Fruit fly (Drosophila melanogaster) whole organism, prepupa: Measurements from ENCODE around the gene CG4951.

Experiments used
- Blimp-1 ChIP-seq: fragments of 200-800 bp; sonication (Bioruptor generic); optimal IDR thresholded peaks from 3 replicates; lab custom pipeline; 2017; ENCODE audit warnings: missing biosample characterization, missing genetic modification characterization, mild to moderate bottlenecking, moderate library complexity, missing genetic modification reagents
- CG10631 ChIP-seq: fragments of 200-800 bp; sonication (Bioruptor generic); optimal IDR thresholded peaks from 2 replicates; lab custom pipeline; 2016; ENCODE audit warnings: missing biosample characterization, missing genetic modification characterization
- CG10669 ChIP-seq: fragments of 200-800 bp; sonication (Bioruptor generic); optimal IDR thresholded peaks from 3 replicates; lab custom pipeline; 2018; ENCODE audit warnings: missing biosample characterization, mild to moderate bottlenecking, missing genetic modification characterization, moderate library complexity
- CG11294 ChIP-seq: fragments of 200-800 bp; sonication (Bioruptor generic); IDR thresholded peaks from 2 replicates; pipeline ENCODE4 v1.3.6; 2022; ENCODE audit warnings: missing biosample characterization, missing genetic modification characterization
- CG11762 ChIP-seq: fragments of 200-800 bp; sonication (Bioruptor generic); optimal IDR thresholded peaks from 3 replicates; lab custom pipeline; 2016; ENCODE audit warnings: missing biosample characterization, missing genetic modification characterization; ENCODE audit not compliant: insufficient read depth
- CG11902 ChIP-seq: fragments of 200-800 bp; sonication (Bioruptor generic); optimal IDR thresholded peaks from 3 replicates; lab custom pipeline; 2016; ENCODE audit warnings: missing biosample characterization, missing genetic modification characterization
- CG15336 ChIP-seq: fragments of 200-800 bp; sonication (Bioruptor generic); IDR thresholded peaks from 2 replicates; pipeline ENCODE4 v1.3.6; 2022; ENCODE audit warnings: missing biosample characterization, missing genetic modification characterization
- CG16779 ChIP-seq: fragments of 200-800 bp; sonication (Bioruptor generic); optimal IDR thresholded peaks from 3 replicates; lab custom pipeline; 2017; ENCODE audit warnings: missing biosample characterization, mild to moderate bottlenecking, missing genetic modification characterization
- CG3032 ChIP-seq: fragments of 200-800 bp; optimal IDR thresholded peaks from 2 replicates; lab custom pipeline; 2019; ENCODE audit warnings: missing biosample characterization, mild to moderate bottlenecking, missing genetic modification characterization, moderate library complexity
- CG31627 ChIP-seq: fragments of 200-800 bp; sonication (Bioruptor generic); optimal IDR thresholded peaks from 3 replicates; lab custom pipeline; 2016; ENCODE audit warnings: missing biosample characterization, missing genetic modification characterization
- CG32006 ChIP-seq: fragments of 200-800 bp; sonication (Bioruptor generic); optimal IDR thresholded peaks from 3 replicates; lab custom pipeline; 2017; ENCODE audit warnings: missing biosample characterization, mild to moderate bottlenecking, missing genetic modification characterization
- CG34406 ChIP-seq: fragments of 200-800 bp; sonication (Bioruptor generic); optimal IDR thresholded peaks from 3 replicates; lab custom pipeline; 2016; ENCODE audit warnings: missing biosample characterization, missing genetic modification characterization
- CG6276 ChIP-seq: fragments of 200-800 bp; sonication (Bioruptor generic); optimal IDR thresholded peaks from 2 replicates; lab custom pipeline; 2017; ENCODE audit warnings: missing biosample characterization, mild to moderate bottlenecking, missing genetic modification characterization
- CG6792 ChIP-seq: fragments of 200-800 bp; sonication (Bioruptor generic); optimal IDR thresholded peaks from 3 replicates; lab custom pipeline; 2016; ENCODE audit warnings: missing biosample characterization, missing genetic modification characterization
- CG6808 ChIP-seq: fragments of 200-800 bp; sonication (Bioruptor generic); optimal IDR thresholded peaks from 3 replicates; lab custom pipeline; 2017; ENCODE audit warnings: missing biosample characterization, missing genetic modification characterization, mild to moderate bottlenecking, moderate library complexity, missing genetic modification reagents
- CG6854 ChIP-seq: fragments of 200-800 bp; sonication (Bioruptor generic); optimal IDR thresholded peaks from 2 replicates; lab custom pipeline; 2017; ENCODE audit warnings: missing biosample characterization, mild to moderate bottlenecking, missing genetic modification characterization
- CG7368 ChIP-seq: fragments of 200-800 bp; sonication (Bioruptor generic); optimal IDR thresholded peaks from 3 replicates; lab custom pipeline; 2016; ENCODE audit warnings: missing biosample characterization, missing genetic modification characterization
- CG8119 ChIP-seq: fragments of 200-800 bp; sonication (Bioruptor generic); IDR thresholded peaks from 3 replicates; pipeline ENCODE4 v1.3.6; 2022; ENCODE audit warnings: missing biosample characterization, missing genetic modification characterization
- CG8632 ChIP-seq: fragments of 200-800 bp; sonication (Bioruptor generic); optimal IDR thresholded peaks from 3 replicates; lab custom pipeline; 2016; ENCODE audit warnings: missing biosample characterization, missing genetic modification characterization
- CG9139 ChIP-seq: fragments of 200-800 bp; sonication (Bioruptor generic); optimal IDR thresholded peaks from 3 replicates; lab custom pipeline; 2017; ENCODE audit warnings: missing biosample characterization, mild to moderate bottlenecking, missing genetic modification characterization
- Eip75B ChIP-seq: fragments of 200-800 bp; sonication (Bioruptor generic); optimal IDR thresholded peaks from 3 replicates; lab custom pipeline; 2016; ENCODE audit warnings: missing biosample characterization, missing genetic modification characterization
- Eip78C ChIP-seq: fragments of 200-800 bp; sonication (Bioruptor generic); peaks from one replicate; lab custom pipeline; 2016; ENCODE audit warnings: missing biosample characterization, missing genetic modification characterization
- Eip93F ChIP-seq: fragments of 200-800 bp; sonication (Bioruptor generic); optimal IDR thresholded peaks from 2 replicates; lab custom pipeline; 2016; ENCODE audit warnings: missing biosample characterization, mild to moderate bottlenecking, missing genetic modification characterization
- Ets96B ChIP-seq: fragments of 200-800 bp; optimal IDR thresholded peaks from 2 replicates; lab custom pipeline; 2019; ENCODE audit warnings: missing biosample characterization, mild to moderate bottlenecking, missing genetic modification characterization, moderate library complexity
- Gug ChIP-seq: fragments of 200-800 bp; sonication (Bioruptor generic); IDR thresholded peaks from 2 replicates; pipeline ENCODE4 v1.3.6; 2022; ENCODE audit warnings: missing biosample characterization, missing genetic modification characterization
- Hr38 ChIP-seq: sonication (Bioruptor generic); optimal IDR thresholded peaks from 2 replicates; lab custom pipeline; 2016; ENCODE audit warnings: missing biosample characterization, missing genetic modification characterization
- Hr39 ChIP-seq: fragments of 200-800 bp; sonication (Bioruptor generic); optimal IDR thresholded peaks from 2 replicates; lab custom pipeline; 2016; ENCODE audit warnings: missing biosample characterization, missing genetic modification characterization
- Hr4 ChIP-seq: fragments of 200-800 bp; sonication (Bioruptor generic); optimal IDR thresholded peaks from 3 replicates; lab custom pipeline; 2016; ENCODE audit warnings: missing biosample characterization, missing genetic modification characterization
- Lpt ChIP-seq: fragments of 200-800 bp; sonication (Bioruptor generic); optimal IDR thresholded peaks from 3 replicates; lab custom pipeline; 2016; ENCODE audit warnings: missing biosample characterization, missing genetic modification characterization
- OdsH ChIP-seq: fragments of 200-800 bp; sonication (Bioruptor generic); optimal IDR thresholded peaks from 3 replicates; lab custom pipeline; 2016; ENCODE audit warnings: missing biosample characterization, missing genetic modification characterization
- Smox ChIP-seq: fragments of 200-800 bp; sonication (Bioruptor generic); optimal IDR thresholded peaks from 3 replicates; lab custom pipeline; 2016; ENCODE audit warnings: missing biosample characterization, missing genetic modification characterization
- Sox102F ChIP-seq: fragments of 200-800 bp; sonication (Bioruptor generic); optimal IDR thresholded peaks from 2 replicates; lab custom pipeline; 2016; ENCODE audit warnings: missing biosample characterization, mild to moderate bottlenecking, missing genetic modification characterization
- Sox14 ChIP-seq: fragments of 200-800 bp; sonication (Bioruptor generic); optimal IDR thresholded peaks from 3 replicates; lab custom pipeline; 2016; ENCODE audit warnings: missing biosample characterization, missing genetic modification characterization
- achi ChIP-seq: fragments of 200-800 bp; sonication (Bioruptor generic); optimal IDR thresholded peaks from 3 replicates; lab custom pipeline; 2016; ENCODE audit warnings: missing biosample characterization, missing genetic modification characterization
- acj6 ChIP-seq: fragments of 200-800 bp; sonication (Bioruptor generic); optimal IDR thresholded peaks from 3 replicates; lab custom pipeline; 2016; ENCODE audit warnings: missing biosample characterization, missing genetic modification characterization
- dac ChIP-seq: fragments of 200-800 bp; sonication (Bioruptor generic); optimal IDR thresholded peaks from 2 replicates; lab custom pipeline; 2017; ENCODE audit warnings: missing biosample characterization, mild to moderate bottlenecking, missing genetic modification characterization
- dsx ChIP-seq: fragments of 200-800 bp; optimal IDR thresholded peaks from 3 replicates; lab custom pipeline; 2019; ENCODE audit warnings: missing biosample characterization, mild to moderate bottlenecking, missing genetic modification characterization, moderate library complexity; ENCODE audit not compliant: poor library complexity, severe bottlenecking
- esn ChIP-seq: fragments of 200-800 bp; sonication (Bioruptor generic); optimal IDR thresholded peaks from 2 replicates; lab custom pipeline; 2016; ENCODE audit warnings: missing biosample characterization, mild to moderate bottlenecking, missing genetic modification characterization, moderate library complexity
- fd85E ChIP-seq: fragments of 200-800 bp; sonication (Bioruptor generic); optimal IDR thresholded peaks from 3 replicates; lab custom pipeline; 2016; ENCODE audit warnings: missing biosample characterization, missing genetic modification characterization
- fkh ChIP-seq: fragments of 200-800 bp; sonication (Bioruptor generic); optimal IDR thresholded peaks from 3 replicates; lab custom pipeline; 2017; ENCODE audit warnings: missing biosample characterization, mild to moderate bottlenecking, missing genetic modification characterization, moderate library complexity
- lz ChIP-seq: fragments of 200-800 bp; sonication (Bioruptor generic); optimal IDR thresholded peaks from 3 replicates; lab custom pipeline; 2016; ENCODE audit warnings: missing biosample characterization, missing genetic modification characterization
- net ChIP-seq: fragments of 200-800 bp; sonication (Bioruptor generic); optimal IDR thresholded peaks from 3 replicates; lab custom pipeline; 2016; ENCODE audit warnings: missing biosample characterization, missing genetic modification characterization
- pdm3 ChIP-seq: fragments of 200-800 bp; sonication (Bioruptor generic); optimal IDR thresholded peaks from 3 replicates; lab custom pipeline; 2016; ENCODE audit warnings: missing biosample characterization, missing genetic modification characterization
- salr ChIP-seq, 2 experiments: fragments of 200-800 bp; sonication (Bioruptor generic); optimal IDR thresholded peaks; 3 replicates each; lab custom pipeline; 2016 to 2018; ENCODE audit warnings: missing biosample characterization in 2 of 2, missing genetic modification characterization in 2 of 2, mild to moderate bottlenecking in 1 of 2
- ss ChIP-seq, 2 experiments: fragments of 200-800 bp; sonication (Bioruptor generic); optimal IDR thresholded peaks; 2 replicates in 1 of 2; 3 replicates in 1 of 2; lab custom pipeline; 2017 to 2018; ENCODE audit warnings: mild to moderate bottlenecking in 2 of 2, missing biosample characterization in 2 of 2, missing genetic modification characterization in 2 of 2, moderate library complexity in 1 of 2
- vri ChIP-seq: fragments of 200-800 bp; sonication (Bioruptor generic); optimal IDR thresholded peaks from 3 replicates; lab custom pipeline; 2016; ENCODE audit warnings: missing biosample characterization, mild to moderate bottlenecking, missing genetic modification characterization

Gene CG4951

dm6 chr3R:27925000-27925970, 28.6 kb downstream of the CG4951 start, which contains the start of gene mino (continued):
- peak; percentile 42 to 68 for TF ChIP-seq ss (GFP tag; optimal IDR thresholded peaks at IDR 0.05; lab: Kevin White, UChicago)
- TF ChIP-seq Ets96B: no peak
- TF ChIP-seq Blimp-1: no peak
- peak; percentile 50 for TF ChIP-seq vri (GFP tag; lab: Kevin White, UChicago)
- TF ChIP-seq CG6276: no peak
- TF ChIP-seq CG8632 (GFP tag; lab: Kevin White, UChicago): no peak
- TF ChIP-seq CG11762 (GFP tag; lab: Kevin White, UChicago): no peak

- TF ChIP-seq pdm3 (GFP tag; lab: Kevin White, UChicago) (peak; percentile 74), lz (GFP tag; lab: Kevin White, UChicago) (peak; percentile 80), Sox102F (GFP tag; lab: Kevin White, UChicago) (peak; percentile 82), fd85E (GFP tag; lab: Kevin White, UChicago) (peak; percentile 53), CG6276 (peak; percentile 13), Hr39 (GFP tag; lab: Kevin White, UChicago) (peak; percentile 67), CG6854 (peak; percentile 89), CG3032 (peak; percentile 31), CG34406 (GFP tag; lab: Kevin White, UChicago) (peak; percentile 78), CG16779 (peak; percentile 50), Eip78C (GFP tag; lab: Kevin White, UChicago) (peak; percentile 95), CG31627 (GFP tag; lab: Kevin White, UChicago) (peak; percentile 72), CG6808 (peak; percentile 59), fkh (peak; percentile 72), CG10669 (GFP tag; lab: Kevin White, UChicago) (peak; percentile 51), Eip75B (GFP tag; lab: Kevin White, UChicago) (peak; percentile 71), net (GFP tag; lab: Kevin White, UChicago) (peak; percentile 87), CG10631 (GFP tag; lab: Kevin White, UChicago) (peak; percentile 17), OdsH (GFP tag; lab: Kevin White, UChicago) (peak; percentile 81), Lpt (no peak), Hr38 (GFP tag; lab: Kevin White, UChicago) (no peak), salr (GFP tag; optimal IDR thresholded peaks at IDR 0.05; lab: Kevin White, UChicago) (peak; percentile 56 to 82), CG6792 (GFP tag; lab: Kevin White, UChicago) (peak; percentile 56), Sox14 (GFP tag; lab: Kevin White, UChicago) (peak; percentile 76), Eip93F (no peak), CG8632 (GFP tag; lab: Kevin White, UChicago) (peak; percentile 77), CG15336 (GFP tag; lab: Robert Waterston, UW) (no peak), dsx (GFP tag; lab: Kevin White, UChicago) (peak; percentile 37), Smox (peak; percentile 74), achi (peak; percentile 99), Hr4 (GFP tag; lab: Kevin White, UChicago) (peak; percentile 19), acj6 (GFP tag; lab: Kevin White, UChicago) (peak; percentile 77), CG11762 (GFP tag; lab: Kevin White, UChicago) (peak; percentile 36), esn (GFP tag; lab: Kevin White, UChicago) (peak; percentile 85), Blimp-1 (peak; percentile 52), ss (GFP tag; optimal IDR thresholded peaks at IDR 0.05; lab: Kevin White, UChicago) (peak; percentile 58 to 87), CG11294 (GFP tag; lab: Robert Waterston, UW) (no peak), CG9139 (peak; percentile 76), CG8119 (GFP tag; lab: Robert Waterston, UW) (no peak), CG11902 (GFP tag; lab: Kevin White, UChicago) (no peak), CG32006 (peak; percentile 52), dac (peak; percentile 40), CG7368 (GFP tag; lab: Kevin White, UChicago) (peak; percentile 67), Ets96B (no peak), Gug (GFP tag; lab: Robert Waterston, UW) (no peak)
These were observed 31.2 kb downstream of the CG4951 start, which contains the start of gene RpL4 for dm6 chr3R:27922673-27923175. Gene RpL4, plus strand, starts transcription at chr3R:27922821.
